Worm (Caenorhabditis elegans): ENCODE data around the gene C06E1.1.

- no peak for TF ChIP-seq fkh-6 (tag; optimal IDR thresholded peaks at IDR 0.05)
- no peak for TF ChIP-seq unc-86 (tag; optimal IDR thresholded peaks at IDR 0.05)
- TF ChIP-seq syd-9 (tag; optimal IDR thresholded peaks at IDR 0.05), result no peak
- TF ChIP-seq F13H6.1 (tag; optimal IDR thresholded peaks at IDR 0.05), result no peak
- TF ChIP-seq nfya-1 (tag; optimal IDR thresholded peaks at IDR 0.05), result no peak
- TF ChIP-seq tbx-7 (tag; optimal IDR thresholded peaks at IDR 0.05), result no peak
- no peak for TF ChIP-seq dve-1 (tag; optimal IDR thresholded peaks at IDR 0.05)
- TF ChIP-seq pqm-1 (tag; optimal IDR thresholded peaks at IDR 0.05), result no peak
- no peak for TF ChIP-seq ceh-19 (GFP tag; optimal IDR thresholded peaks at IDR 0.05)
- TF ChIP-seq sox-4 (tag; optimal IDR thresholded peaks at IDR 0.05), result no peak
- no peak for TF ChIP-seq fkh-10 (GFP tag; optimal IDR thresholded peaks at IDR 0.05)
Measured at ce11 chrIII:8648589-8648988, 43.0 kb downstream of the C06E1.1 start, which contains the start of gene F22B7.3.
